Fruit fly (Drosophila melanogaster): ENCODE results near the gene fid.
A peak's percentile ranks its signal among the peaks of the same experiment; 100 is the strongest.

The fid gene

DNA sequence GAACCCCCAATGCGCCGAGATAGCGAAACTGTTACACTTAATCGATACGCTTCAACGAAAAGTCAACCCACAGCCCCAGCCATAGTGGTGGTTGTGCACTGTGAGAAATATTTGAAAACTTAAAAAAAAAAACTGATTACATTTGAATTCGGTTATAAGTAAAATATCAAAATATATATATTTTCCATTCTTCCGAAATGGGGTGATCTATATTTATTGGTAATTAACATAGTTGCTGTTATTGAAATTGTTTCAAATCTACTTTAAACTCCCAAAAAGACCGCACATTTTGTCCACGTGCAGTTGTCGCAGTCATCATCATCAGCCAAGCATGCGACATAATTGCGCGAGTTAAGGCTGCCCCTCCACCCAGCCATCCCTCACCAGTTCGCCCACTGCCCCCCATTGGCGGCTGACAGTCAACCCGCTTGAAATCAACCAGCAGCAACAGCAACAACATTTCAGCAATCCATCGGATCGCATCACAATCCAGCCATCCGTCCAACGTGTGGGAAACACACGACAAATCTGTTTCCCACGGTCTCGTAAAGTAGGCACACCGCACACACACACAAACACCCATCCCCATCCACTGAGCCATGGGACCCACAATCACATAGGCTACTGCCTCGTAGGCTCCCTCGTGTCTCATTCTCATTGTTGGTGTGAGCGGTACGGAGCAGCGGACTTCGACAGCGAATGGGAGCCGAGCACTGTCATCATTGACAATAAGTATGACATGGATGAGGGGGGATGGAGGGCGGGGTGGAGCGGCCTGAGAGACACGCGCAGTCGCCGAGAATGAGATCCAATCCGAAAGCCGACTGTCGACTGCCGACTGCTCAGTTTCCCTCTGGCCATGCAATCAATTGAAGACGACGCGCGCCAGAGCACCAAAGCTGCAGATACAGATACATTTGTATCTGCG lies 50.6 kb downstream of the fid start (continued):
- peak; percentile 43 for TF ChIP-seq CG1832 (GFP tag; optimal IDR thresholded peaks at IDR 0.05)
- no peak for TF ChIP-seq YL-1 (GFP tag; optimal IDR thresholded peaks at IDR 0.05)
- TF ChIP-seq CG5180 (GFP tag; optimal IDR thresholded peaks at IDR 0.05), result peak; percentile 43
- TF ChIP-seq NC2β (GFP tag; optimal IDR thresholded peaks at IDR 0.05), result no peak
- no peak for TF ChIP-seq CG13624 (GFP tag; optimal IDR thresholded peaks at IDR 0.05)
- TF ChIP-seq CG18599 (GFP tag; optimal IDR thresholded peaks at IDR 0.05), result peak; percentile 73
- peak; percentile 56 for TF ChIP-seq h (optimal IDR thresholded peaks at IDR 0.05)
- TF ChIP-seq Bteb2 (GFP tag; optimal IDR thresholded peaks at IDR 0.05), result no peak
- no peak for TF ChIP-seq Dip3 (GFP tag; optimal IDR thresholded peaks at IDR 0.05)
- no peak for TF ChIP-seq CG31388 (GFP tag; optimal IDR thresholded peaks at IDR 0.05)
- peak; percentile 64 for TF ChIP-seq bcd (GFP tag; optimal IDR thresholded peaks at IDR 0.05)
- no peak; the same call in 1 of the 2 replicates for TF ChIP-seq CG9215 (GFP tag; IDR thresholded peaks at IDR 0.05)
- peak; percentile 98 for TF ChIP-seq Nf-YB (GFP tag; optimal IDR thresholded peaks at IDR 0.05)
- peak; percentile 78; the same call in 2 of the 3 replicates for TF ChIP-seq CG17361 (GFP tag; IDR thresholded peaks at IDR 0.05)
- TF ChIP-seq CG14860 (GFP tag; IDR thresholded peaks at IDR 0.05; ENCODE audit: partially characterized antibody), result no peak
- TF ChIP-seq ato (GFP tag; IDR thresholded peaks at IDR 0.05; ENCODE audit: partially characterized antibody), result peak; percentile 31; the same call in 1 of the 2 replicates
- TF ChIP-seq Hey (tag; optimal IDR thresholded peaks at IDR 0.05), result no peak
- peak; percentile 30 for TF ChIP-seq CG6654 (GFP tag; optimal IDR thresholded peaks at IDR 0.05)
- TF ChIP-seq CG18262 (tag; optimal IDR thresholded peaks at IDR 0.05), result peak; percentile 73
- TF ChIP-seq rib (GFP tag; IDR thresholded peaks at IDR 0.05), result 0 out of 2 replicates have a peak, but pooled peaks have one; percentile 48

DNA sequence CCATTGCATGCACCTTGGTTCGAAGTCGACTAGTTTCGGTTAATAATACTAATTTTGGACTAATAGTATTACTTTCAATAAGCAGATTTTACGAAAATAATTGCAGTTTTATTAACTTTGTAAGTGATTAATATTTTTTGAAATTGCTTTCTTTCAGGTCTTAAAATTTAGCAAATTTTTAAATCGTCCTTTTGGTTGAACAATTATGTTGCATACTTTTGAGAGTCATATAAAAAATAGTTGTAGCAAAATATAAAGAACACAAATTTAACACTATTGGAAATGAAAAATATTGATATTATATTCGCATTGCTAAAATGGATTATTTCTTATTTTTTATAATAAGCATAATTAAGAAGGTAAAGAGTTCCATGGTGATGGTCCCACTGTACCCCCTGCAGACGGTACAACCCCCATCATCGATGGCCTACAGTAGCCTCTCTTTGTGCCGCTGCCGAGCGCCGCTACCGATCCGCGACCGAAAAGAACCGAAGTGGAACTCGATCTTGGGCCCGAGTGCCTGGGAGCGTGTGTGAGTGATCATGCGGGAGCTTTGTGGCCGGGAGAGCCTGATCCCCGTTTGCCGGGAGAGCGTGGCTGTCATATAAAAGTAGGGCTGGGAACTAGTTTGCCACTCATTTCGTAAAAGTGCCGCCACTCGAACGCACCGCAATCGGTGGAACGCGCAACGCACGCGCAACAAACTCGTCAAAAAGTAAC lies 51.5 kb downstream of the fid start:
- TF ChIP-seq CG2202 (tag; optimal IDR thresholded peaks at IDR 0.05) (peak; percentile 86), scrt (GFP tag; optimal IDR thresholded peaks at IDR 0.05) (peak; percentile 84), Opbp (GFP tag; IDR thresholded peaks at IDR 0.05; ENCODE audit: partially characterized antibody) (peak; percentile 63; the same call in 2 of the 3 replicates), BEAF-32 (GFP tag; optimal IDR thresholded peaks at IDR 0.05) (peak; percentile 11), pzg (GFP tag; optimal IDR thresholded peaks at IDR 0.05) (no peak), CG6791 (GFP tag; IDR thresholded peaks at IDR 0.05; ENCODE audit: partially characterized antibody) (peak; percentile 7; the same call in 1 of the 3 replicates), Bdp1 (GFP tag; optimal IDR thresholded peaks at IDR 0.05) (peak; percentile 76), ac (GFP tag; optimal IDR thresholded peaks at IDR 0.05) (peak; percentile 86), Meics (GFP tag; optimal IDR thresholded peaks at IDR 0.05) (peak; percentile 95), trh (GFP tag; optimal IDR thresholded peaks at IDR 0.05) (peak; percentile 91), CG4282 (GFP tag; optimal IDR thresholded peaks at IDR 0.05) (peak; percentile 30), klu (GFP tag; IDR thresholded peaks at IDR 0.05) (peak; percentile 81), CG10267 (tag; optimal IDR thresholded peaks at IDR 0.05) (peak; percentile 93), CG4404 (GFP tag; IDR thresholded peaks at IDR 0.05) (peak; percentile 86), CG7372 (GFP tag; IDR thresholded peaks at IDR 0.05) (peak; percentile 84), CG7357 (GFP tag; IDR thresholded peaks at IDR 0.05) (peak; percentile 81), CG17802 (tag; optimal IDR thresholded peaks at IDR 0.05) (peak; percentile 57), CrebB (tag; optimal IDR thresholded peaks at IDR 0.05) (peak; percentile 22), CG11456 (GFP tag; IDR thresholded peaks at IDR 0.05) (peak; percentile 24; the same call in 1 of the 3 replicates), p53 (GFP tag; optimal IDR thresholded peaks at IDR 0.05) (peak; percentile 52), rib (GFP tag; IDR thresholded peaks at IDR 0.05) (0 out of 2 replicates have a peak, but pooled peaks have one; percentile 19), CG4424 (GFP tag; optimal IDR thresholded peaks at IDR 0.05) (peak; percentile 97), fd3F (GFP tag; optimal IDR thresholded peaks at IDR 0.05) (peak; percentile 88), Lpt (GFP tag; optimal IDR thresholded peaks at IDR 0.05) (no peak), ftz-f1 (GFP tag; optimal IDR thresholded peaks at IDR 0.05) (no peak), nau (GFP tag; optimal IDR thresholded peaks at IDR 0.05) (peak; percentile 92), YL-1 (GFP tag; optimal IDR thresholded peaks at IDR 0.05) (peak; percentile 81), CG11696 (GFP tag; IDR thresholded peaks at IDR 0.05) (no peak; the same call in 1 of the 2 replicates)
